Worm (Caenorhabditis elegans) whole organism, mixed stage, embryonic: ENCODE measurements around the gene gldi-8.

Source experiments
- M03D4.4 ChIP-seq: sonication (generic microtip); optimal IDR thresholded peaks from 2 replicates; lab custom pipeline; 2017; ENCODE audit warnings: mild to moderate bottlenecking, missing genetic modification characterization, missing compliant biosample characterization
- bed-3 ChIP-seq: fragments of 200-800 bp; sonication (Bioruptor generic); optimal IDR thresholded peaks from 3 replicates; lab custom pipeline; 2018; ENCODE audit warnings: mild to moderate bottlenecking, missing genetic modification characterization, moderate library complexity, missing compliant biosample characterization
- blmp-1 ChIP-seq: fragments of 150-350 bp; optimal IDR thresholded peaks from 2 replicates; lab custom pipeline; 2014; ENCODE audit warnings: missing biosample characterization, missing genetic modification characterization
- ceh-39 ChIP-seq: fragments of 150-350 bp; optimal IDR thresholded peaks from 2 replicates; lab custom pipeline; 2014; ENCODE audit warnings: missing biosample characterization, missing genetic modification characterization
- ceh-43 ChIP-seq: fragments of 200-800 bp; sonication (Bioruptor generic); optimal IDR thresholded peaks from 2 replicates; lab custom pipeline; 2018; ENCODE audit warnings: mild to moderate bottlenecking, missing genetic modification characterization, moderate library complexity, missing compliant biosample characterization
- ceh-83 ChIP-seq: fragments of 200-800 bp; sonication (Bioruptor generic); optimal IDR thresholded peaks from 2 replicates; lab custom pipeline; 2018; ENCODE audit warnings: mild to moderate bottlenecking, missing genetic modification characterization, missing compliant biosample characterization
- ces-1 ChIP-seq: fragments of 150-350 bp; optimal IDR thresholded peaks from 2 replicates; lab custom pipeline; 2014; ENCODE audit warnings: missing biosample characterization, missing genetic modification reagents, missing genetic modification characterization
- cnd-1 ChIP-seq: fragments of 200-800 bp; sonication (Bioruptor generic); optimal IDR thresholded peaks from 2 replicates; lab custom pipeline; 2018; ENCODE audit warnings: mild to moderate bottlenecking, missing genetic modification characterization, missing compliant biosample characterization
- drap-1 ChIP-seq: fragments of 200-800 bp; sonication (Bioruptor generic); optimal IDR thresholded peaks from 3 replicates; lab custom pipeline; 2018; ENCODE audit warnings: mild to moderate bottlenecking, missing genetic modification characterization, missing compliant biosample characterization
- elt-1 ChIP-seq: sonication (generic microtip); optimal IDR thresholded peaks from 2 replicates; lab custom pipeline; 2017; ENCODE audit warnings: missing genetic modification characterization, mild to moderate bottlenecking, missing compliant biosample characterization, antibody characterized with exemption, moderate library complexity, borderline replicate concordance; ENCODE audit not compliant: insufficient read depth
- elt-3 ChIP-seq: fragments of 150-350 bp; optimal IDR thresholded peaks from 2 replicates; lab custom pipeline; 2014; ENCODE audit warnings: missing biosample characterization, missing genetic modification characterization
- flh-1 ChIP-seq: fragments of 200-800 bp; sonication (Bioruptor generic); optimal IDR thresholded peaks from 2 replicates; lab custom pipeline; 2018; ENCODE audit warnings: mild to moderate bottlenecking, missing genetic modification characterization, moderate library complexity, missing compliant biosample characterization
- ham-2 ChIP-seq: fragments of 200-800 bp; sonication (Bioruptor generic); optimal IDR thresholded peaks from 2 replicates; lab custom pipeline; 2018; ENCODE audit warnings: mild to moderate bottlenecking, missing genetic modification characterization, missing compliant biosample characterization
- lin-13 ChIP-seq: fragments of 150-350 bp; optimal IDR thresholded peaks from 2 replicates; lab custom pipeline; 2014; ENCODE audit warnings: missing biosample characterization, missing genetic modification characterization
- lin-32 ChIP-seq: fragments of 200-800 bp; sonication (Bioruptor generic); optimal IDR thresholded peaks from 2 replicates; lab custom pipeline; 2018; ENCODE audit warnings: mild to moderate bottlenecking, missing genetic modification characterization, missing compliant biosample characterization
- lsy-2 ChIP-seq: fragments of 150-350 bp; optimal IDR thresholded peaks from 2 replicates; lab custom pipeline; 2014; ENCODE audit warnings: missing biosample characterization, missing genetic modification characterization
- mab-5 ChIP-seq: fragments of 150-350 bp; optimal IDR thresholded peaks from 2 replicates; lab custom pipeline; 2014; ENCODE audit warnings: missing biosample characterization, missing genetic modification characterization
- mep-1 ChIP-seq: fragments of 150-350 bp; optimal IDR thresholded peaks from 2 replicates; lab custom pipeline; 2017; ENCODE audit warnings: missing biosample characterization, missing genetic modification reagents, missing genetic modification characterization, inconsistent platforms
- mls-2 ChIP-seq: sonication (generic microtip); optimal IDR thresholded peaks from 2 replicates; lab custom pipeline; 2016; ENCODE audit warnings: mild to moderate bottlenecking, missing genetic modification characterization, moderate library complexity, missing compliant biosample characterization
- nhr-12 ChIP-seq: fragments of 150-350 bp; optimal IDR thresholded peaks from 2 replicates; lab custom pipeline; 2014; ENCODE audit warnings: missing biosample characterization, missing genetic modification characterization
- nhr-2 ChIP-seq: fragments of 150-350 bp; optimal IDR thresholded peaks from 2 replicates; lab custom pipeline; 2014; ENCODE audit warnings: missing biosample characterization, missing genetic modification characterization
- nhr-237 ChIP-seq: fragments of 150-350 bp; optimal IDR thresholded peaks from 2 replicates; lab custom pipeline; 2014; ENCODE audit warnings: missing biosample characterization, missing genetic modification characterization
- nhr-28 ChIP-seq: fragments of 150-350 bp; optimal IDR thresholded peaks from 2 replicates; lab custom pipeline; 2014; ENCODE audit warnings: missing biosample characterization, missing genetic modification characterization
- nhr-76 ChIP-seq: sonication (generic microtip); optimal IDR thresholded peaks from 2 replicates; lab custom pipeline; 2017; ENCODE audit warnings: missing biosample characterization, missing genetic modification characterization
- pha-4 ChIP-seq: fragments of 150-350 bp; optimal IDR thresholded peaks from 2 replicates; lab custom pipeline; 2018; ENCODE audit warnings: missing biosample characterization, missing genetic modification reagents, missing genetic modification characterization
- sem-2 ChIP-seq: fragments of 200-800 bp; sonication (Bioruptor generic); optimal IDR thresholded peaks from 2 replicates; lab custom pipeline; 2018; ENCODE audit warnings: mild to moderate bottlenecking, missing genetic modification characterization, missing compliant biosample characterization
- snpc-4 ChIP-seq: fragments of 150-350 bp; optimal IDR thresholded peaks from 2 replicates; lab custom pipeline; 2014; ENCODE audit warnings: missing biosample characterization, missing genetic modification characterization
- sptf-1 ChIP-seq: sonication (generic microtip); optimal IDR thresholded peaks from 2 replicates; lab custom pipeline; 2017; ENCODE audit warnings: mild to moderate bottlenecking, missing genetic modification characterization, moderate library complexity, missing compliant biosample characterization
- tbx-8 ChIP-seq: fragments of 200-800 bp; sonication (Bioruptor generic); optimal IDR thresholded peaks from 2 replicates; lab custom pipeline; 2018; ENCODE audit warnings: mild to moderate bottlenecking, missing genetic modification characterization, moderate library complexity, missing compliant biosample characterization
- unc-120 ChIP-seq: sonication (generic microtip); optimal IDR thresholded peaks from 2 replicates; lab custom pipeline; 2017; ENCODE audit warnings: missing genetic modification characterization, missing compliant biosample characterization; ENCODE audit not compliant: poor library complexity, severe bottlenecking
- unc-39 ChIP-seq: fragments of 150-350 bp; optimal IDR thresholded peaks from 2 replicates; lab custom pipeline; 2014; ENCODE audit warnings: missing biosample characterization, missing genetic modification characterization
- unc-62 ChIP-seq: fragments of 150-350 bp; optimal IDR thresholded peaks from 2 replicates; lab custom pipeline; 2014; ENCODE audit warnings: missing biosample characterization, missing genetic modification reagents, missing genetic modification characterization
- zip-8 ChIP-seq: fragments of 150-350 bp; optimal IDR thresholded peaks from 2 replicates; lab custom pipeline; 2014; ENCODE audit warnings: missing biosample characterization, missing genetic modification characterization
- ztf-11 ChIP-seq: fragments of 150-350 bp; optimal IDR thresholded peaks from 2 replicates; lab custom pipeline; 2014; ENCODE audit warnings: missing biosample characterization, missing genetic modification characterization

Gene gldi-8

DNA sequence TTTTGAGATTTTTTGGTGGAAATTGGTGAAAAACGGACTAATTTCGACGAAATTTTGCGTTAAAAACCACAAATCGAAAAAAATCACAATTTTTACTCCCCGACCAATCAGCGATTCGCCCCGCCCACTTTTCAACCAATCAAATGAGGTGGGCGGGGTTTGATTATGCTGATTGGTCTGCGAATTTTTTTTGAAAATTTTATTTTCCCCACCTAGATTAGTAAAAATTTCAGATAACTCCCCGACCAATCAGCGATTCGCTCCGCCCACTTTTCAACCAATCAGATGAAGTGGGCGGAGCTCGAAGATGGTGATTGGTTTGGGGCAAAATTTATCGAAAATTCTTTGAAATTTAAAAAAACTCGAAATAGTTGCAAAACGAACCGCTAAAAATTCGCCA is 39.7 kb upstream of the gldi-8 start:
- TF ChIP-seq unc-39: no peak
- no peak for TF ChIP-seq elt-1
- TF ChIP-seq ceh-43 (GFP tag; lab: Kevin White, UChicago): no peak
- TF ChIP-seq ceh-83 (GFP tag; lab: Kevin White, UChicago): no peak

DNA sequence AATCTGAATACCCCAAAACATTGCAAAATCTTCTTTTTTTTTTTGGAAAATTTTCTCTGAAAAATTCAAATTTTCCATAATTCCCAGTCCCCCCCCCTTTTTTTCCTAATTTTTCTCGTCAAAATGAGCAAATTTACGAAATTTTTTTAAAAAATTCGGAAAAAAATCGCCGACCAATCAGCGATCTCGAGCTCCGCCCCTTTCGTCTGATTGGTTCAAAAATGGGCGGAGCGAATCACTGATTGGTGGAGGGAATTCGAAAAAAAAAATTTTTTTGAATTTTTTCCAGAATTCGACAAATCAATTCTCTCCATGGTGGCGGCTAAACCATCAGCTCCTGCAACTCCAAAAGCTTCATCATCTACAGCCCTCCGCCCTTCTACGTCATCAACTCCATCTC is 39.1 kb upstream of the gldi-8 start:
- TF ChIP-seq nhr-76 (no peak), drap-1 (GFP tag; lab: Kevin White, UChicago) (no peak), ceh-83 (GFP tag; lab: Kevin White, UChicago) (no peak), tbx-8 (GFP tag; lab: Kevin White, UChicago) (no peak), elt-3 (tag; lab: Kevin White, UChicago) (no peak), ham-2 (GFP tag; lab: Kevin White, UChicago) (no peak), sem-2 (GFP tag; lab: Kevin White, UChicago) (no peak), flh-1 (GFP tag; lab: Kevin White, UChicago) (no peak), ceh-39 (tag; lab: Kevin White, UChicago) (no peak), ceh-43 (GFP tag; lab: Kevin White, UChicago) (no peak), ces-1 (no peak), nhr-12 (tag; lab: Kevin White, UChicago) (no peak)

DNA sequence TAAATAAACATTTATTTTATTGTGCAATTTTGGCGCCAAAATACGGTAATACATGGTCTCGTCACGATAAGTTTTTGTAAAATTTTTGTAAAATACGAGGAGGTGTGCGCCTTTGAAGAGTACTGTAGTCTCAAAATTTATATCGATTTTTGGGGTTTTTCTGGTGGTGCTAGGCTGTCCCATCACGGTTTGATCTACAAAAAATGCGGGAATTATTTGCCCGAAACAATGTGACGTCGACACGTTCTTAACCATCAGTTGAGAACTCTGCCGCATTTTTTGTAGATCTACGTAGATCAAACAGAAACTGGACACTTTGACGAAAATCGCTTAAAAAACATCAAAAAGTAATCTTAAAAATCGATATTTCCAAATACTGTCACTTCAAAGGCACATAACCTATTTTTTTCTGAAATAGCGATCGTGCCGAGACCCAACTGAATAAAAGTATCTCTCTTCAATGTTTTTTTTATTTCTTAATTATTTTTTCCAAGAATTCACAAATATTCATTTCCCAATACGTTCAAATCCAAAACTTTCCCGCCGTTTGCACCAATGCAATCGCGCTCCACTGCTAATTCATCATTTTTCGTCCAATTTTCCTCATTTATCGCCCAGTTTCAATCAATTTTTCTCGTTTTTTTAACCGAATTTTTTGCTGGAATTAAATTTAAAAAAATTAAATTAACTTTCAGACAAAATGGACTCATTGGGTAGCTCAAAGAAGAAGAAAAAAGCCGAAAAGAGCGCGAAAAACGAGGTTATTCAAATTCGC is 26.5 kb upstream of the gldi-8 start, which contains the start of gene pqn-80:
TSS of gene pqn-80 (plus strand) at position 694 of the 775 bp plus-strand sequence.
- TF ChIP-seq ceh-39 (tag; lab: Kevin White, UChicago) (peak; percentile 70), nhr-76 (no peak), mab-5 (tag; lab: Kevin White, UChicago) (no peak), bed-3 (GFP tag; lab: Kevin White, UChicago) (no peak), ztf-11 (tag; lab: Kevin White, UChicago) (no peak), elt-3 (tag; lab: Kevin White, UChicago) (no peak), nhr-12 (tag; lab: Kevin White, UChicago) (no peak), sptf-1 (peak; percentile 14), ces-1 (peak; percentile 81), nhr-237 (tag; lab: Kevin White, UChicago) (peak; percentile 36), mls-2 (tag; lab: Kevin White, UChicago) (no peak), unc-120 (tag; lab: Kevin White, UChicago) (peak; percentile 4), mep-1 (tag; lab: Kevin White, UChicago) (peak; percentile 42), nhr-2 (tag; lab: Kevin White, UChicago) (no peak), nhr-28 (tag; lab: Kevin White, UChicago) (no peak), blmp-1 (tag; lab: Kevin White, UChicago) (no peak), lsy-2 (tag; lab: Kevin White, UChicago) (peak; percentile 44), lin-32 (GFP tag; lab: Kevin White, UChicago) (no peak), ceh-83 (GFP tag; lab: Kevin White, UChicago) (peak; percentile 32), flh-1 (GFP tag; lab: Kevin White, UChicago) (no peak), cnd-1 (no peak)
- TF ChIP-seq, all 35 proteins: peak for 8

DNA sequence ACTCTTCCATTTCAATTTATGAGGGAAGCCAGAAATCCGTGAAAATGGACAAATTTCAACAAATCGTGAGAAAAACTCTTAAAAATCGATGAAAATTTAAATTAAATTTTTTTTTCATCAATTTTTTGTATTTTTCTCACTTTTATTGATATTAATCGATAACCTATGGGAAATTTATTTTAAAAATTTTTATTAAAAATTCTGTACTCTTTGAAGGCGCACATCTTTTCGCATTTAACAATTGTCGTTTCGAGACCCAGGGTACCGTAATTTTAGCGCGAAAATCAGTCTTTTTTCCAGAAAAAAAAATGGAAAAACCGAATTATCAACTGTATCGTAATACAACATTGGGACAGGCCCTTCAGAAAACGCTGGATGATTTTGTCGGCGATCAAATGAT is 24.9 kb upstream of the gldi-8 start, which contains the start of gene gtf-2A2:
TSS of gene gtf-2A2 (plus strand) at position 301 of the 400 bp plus-strand sequence.
- TF ChIP-seq nhr-28 (tag; lab: Kevin White, UChicago) (no peak), elt-3 (tag; lab: Kevin White, UChicago) (no peak), nhr-12 (tag; lab: Kevin White, UChicago) (no peak), blmp-1 (tag; lab: Kevin White, UChicago) (no peak), tbx-8 (GFP tag; lab: Kevin White, UChicago) (no peak), unc-62 (no peak)

DNA sequence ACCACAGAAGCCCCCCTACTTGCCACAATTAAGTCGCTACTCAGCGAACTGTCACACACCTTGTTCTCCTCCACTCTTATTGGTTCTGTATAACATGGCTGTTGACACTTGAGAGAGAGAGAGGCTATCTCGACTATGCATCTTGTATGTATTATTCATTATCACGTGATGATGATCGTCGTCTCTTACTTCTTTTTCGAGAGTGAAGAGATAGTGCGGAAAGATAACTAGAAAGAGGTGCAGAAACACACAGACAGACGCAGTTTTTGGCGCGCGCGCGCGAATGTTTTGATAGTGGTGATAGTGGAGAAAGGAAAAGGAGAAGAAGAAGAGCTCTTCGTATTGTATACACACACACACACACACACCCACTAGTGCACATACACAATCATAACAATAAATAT is 17.5 kb upstream of the gldi-8 start:
- TF ChIP-seq blmp-1 (tag; lab: Kevin White, UChicago) (no peak), mls-2 (tag; lab: Kevin White, UChicago) (no peak), ces-1 (no peak), bed-3 (GFP tag; lab: Kevin White, UChicago) (no peak), nhr-28 (tag; lab: Kevin White, UChicago) (no peak), mab-5 (tag; lab: Kevin White, UChicago) (no peak), ceh-43 (GFP tag; lab: Kevin White, UChicago) (no peak), unc-62 (peak; percentile 77), ztf-11 (tag; lab: Kevin White, UChicago) (no peak), sptf-1 (no peak), cnd-1 (no peak), nhr-2 (tag; lab: Kevin White, UChicago) (peak; percentile 56), nhr-76 (no peak), M03D4.4 (tag; lab: Kevin White, UChicago) (no peak), lin-32 (GFP tag; lab: Kevin White, UChicago) (no peak), elt-1 (peak; percentile 85), ham-2 (GFP tag; lab: Kevin White, UChicago) (peak; percentile 73), snpc-4 (no peak), unc-120 (tag; lab: Kevin White, UChicago) (no peak), sem-2 (GFP tag; lab: Kevin White, UChicago) (no peak), unc-39 (no peak), mep-1 (tag; lab: Kevin White, UChicago) (peak; percentile 18), lsy-2 (tag; lab: Kevin White, UChicago) (no peak), ceh-39 (tag; lab: Kevin White, UChicago) (no peak), flh-1 (GFP tag; lab: Kevin White, UChicago) (no peak), nhr-237 (tag; lab: Kevin White, UChicago) (peak; percentile 9), pha-4 (tag; lab: Kevin White, UChicago) (peak; percentile 72), elt-3 (tag; lab: Kevin White, UChicago) (no peak), nhr-12 (tag; lab: Kevin White, UChicago) (no peak), zip-8 (tag; lab: Kevin White, UChicago) (no peak), tbx-8 (GFP tag; lab: Kevin White, UChicago) (peak; percentile 6), lin-13 (tag; lab: Kevin White, UChicago) (no peak)
